Worm (Caenorhabditis elegans) whole organism, early embryonic: ENCODE data around the gene Y46C8AM.1.

ENCODE experiments used
- B0310.2 ChIP-seq: sonication (generic microtip); optimal IDR thresholded peaks from 2 replicates; lab custom pipeline; 2016; ENCODE audit warnings: mild to moderate bottlenecking, missing genetic modification characterization, missing compliant biosample characterization
- aly-1 ChIP-seq: sonication (generic microtip); optimal IDR thresholded peaks from 2 replicates; lab custom pipeline; 2016; ENCODE audit warnings: missing genetic modification characterization, missing compliant biosample characterization
- ama-1 ChIP-seq: fragments of 150-350 bp; optimal IDR thresholded peaks from 2 replicates; lab custom pipeline; 2014
- ceh-13 ChIP-seq: fragments of 200-800 bp; sonication (Bioruptor generic); optimal IDR thresholded peaks from 2 replicates; lab custom pipeline; 2018; ENCODE audit warnings: mild to moderate bottlenecking, missing genetic modification characterization, missing compliant biosample characterization
- hmbx-1 ChIP-seq: sonication (generic microtip); optimal IDR thresholded peaks from 2 replicates; lab custom pipeline; 2016; ENCODE audit warnings: mild to moderate bottlenecking, missing genetic modification characterization, missing compliant biosample characterization
- hnd-1 ChIP-seq: sonication (generic microtip); optimal IDR thresholded peaks from 2 replicates; lab custom pipeline; 2016; ENCODE audit warnings: missing genetic modification characterization, missing compliant biosample characterization
- scrt-1 ChIP-seq: fragments of 200-800 bp; sonication (Bioruptor generic); IDR thresholded peaks from 2 replicates; pipeline ENCODE4 v1.3.6; 2022; ENCODE audit warnings: missing genetic modification characterization, missing compliant biosample characterization
- tbx-11 ChIP-seq: fragments of 200-800 bp; sonication (Bioruptor generic); IDR thresholded peaks from 2 replicates; pipeline ENCODE4 v1.3.6; 2022; ENCODE audit warnings: missing genetic modification characterization, missing compliant biosample characterization
- tbx-37 ChIP-seq: fragments of 200-800 bp; sonication (Bioruptor generic); conservative IDR thresholded peaks from 2 replicates; pipeline ENCODE4 v1.3.6; 2022; ENCODE audit warnings: missing genetic modification reagents, missing genetic modification characterization, missing compliant biosample characterization
- tra-4 ChIP-seq: sonication (generic microtip); optimal IDR thresholded peaks from 2 replicates; lab custom pipeline; 2017; ENCODE audit warnings: missing genetic modification characterization, missing compliant biosample characterization

- no peak for TF ChIP-seq tbx-37 (GFP tag; lab: Robert Waterston, UW)
- TF ChIP-seq ama-1 (lab: Kevin White, UChicago), result no peak
- TF ChIP-seq B0310.2 (tag; lab: Kevin White, UChicago), result no peak
- no peak for TF ChIP-seq hnd-1 (tag; lab: Kevin White, UChicago)
- no peak for TF ChIP-seq hmbx-1 (tag; lab: Kevin White, UChicago)
- no peak for TF ChIP-seq tra-4
- TF ChIP-seq tbx-11, result no peak
- TF ChIP-seq scrt-1 (GFP tag; lab: Robert Waterston, UW), result no peak
- TF ChIP-seq aly-1 (tag; lab: Kevin White, UChicago), result no peak
- no peak for TF ChIP-seq ceh-13 (GFP tag; lab: Kevin White, UChicago)
Measured at ce11 chrIV:3995384-3995783, 32.7 kb downstream of the Y46C8AM.1 start, which contains the start of gene F47C12.7.
